Worm (Caenorhabditis elegans) whole organism, L4 larva: ENCODE results near the gene srh-282.

Experiments
- F37D6.2 ChIP-seq: sonication (generic microtip); optimal IDR thresholded peaks from 2 replicates; lab custom pipeline; 2016; ENCODE audit warnings: mild to moderate bottlenecking, missing genetic modification characterization, missing compliant biosample characterization
- Y48G9A.11 ChIP-seq: fragments of 200-800 bp; sonication (Bioruptor generic); IDR thresholded peaks from 2 replicates; pipeline ENCODE4 v1.3.6; 2022; ENCODE audit warnings: missing genetic modification reagents, missing genetic modification characterization, missing compliant biosample characterization
- duxl-1 ChIP-seq: sonication (generic microtip); optimal IDR thresholded peaks from 2 replicates; lab custom pipeline; 2016; ENCODE audit warnings: mild to moderate bottlenecking, missing genetic modification characterization, moderate library complexity, missing compliant biosample characterization; ENCODE audit not compliant: poor library complexity
- gei-8 ChIP-seq: fragments of 200-800 bp; sonication (Bioruptor generic); optimal IDR thresholded peaks from 2 replicates; lab custom pipeline; 2018; ENCODE audit warnings: mild to moderate bottlenecking, missing genetic modification characterization, missing compliant biosample characterization
- hlh-11 ChIP-seq: fragments of 200-800 bp; sonication (Bioruptor generic); optimal IDR thresholded peaks from 2 replicates; lab custom pipeline; 2018; ENCODE audit warnings: mild to moderate bottlenecking, missing genetic modification characterization, missing compliant biosample characterization
- lin-1 ChIP-seq: fragments of 200-800 bp; sonication (Bioruptor generic); IDR thresholded peaks from 2 replicates; pipeline ENCODE4 v1.3.6; 2022; ENCODE audit warnings: missing genetic modification reagents, missing genetic modification characterization, missing compliant biosample characterization
- lin-13 ChIP-seq: fragments of 150-350 bp; optimal IDR thresholded peaks from 2 replicates; lab custom pipeline; 2014; ENCODE audit warnings: missing biosample characterization, missing genetic modification reagents, missing genetic modification characterization
- unc-130 ChIP-seq: sonication (generic microtip); optimal IDR thresholded peaks from 2 replicates; lab custom pipeline; 2016; ENCODE audit warnings: missing genetic modification reagents, missing genetic modification characterization, missing compliant biosample characterization

ce11 chrIV:319654-320053 lies 46.5 kb upstream of the srh-282 start:
- TF ChIP-seq F37D6.2 (tag; lab: Kevin White, UChicago): no peak
- no peak for TF ChIP-seq hlh-11 (tag; lab: Kevin White, UChicago)
- TF ChIP-seq lin-13 (GFP tag; lab: Kevin White, UChicago): no peak
- no peak for TF ChIP-seq gei-8
- no peak for TF ChIP-seq lin-1 (GFP tag; lab: Robert Waterston, UW)
- TF ChIP-seq duxl-1: no peak
- no peak for TF ChIP-seq Y48G9A.11 (GFP tag; lab: Robert Waterston, UW)
- no peak for TF ChIP-seq unc-130
